Worm (Caenorhabditis elegans) whole organism, L4/young adult: ENCODE results near the gene C23H3.5.

ENCODE experiments used
- W03F9.2 ChIP-seq: fragments of 150-350 bp; optimal IDR thresholded peaks from 2 replicates; lab custom pipeline; 2014; ENCODE audit warnings: missing biosample characterization, missing genetic modification characterization
- dao-5 ChIP-seq: sonication (generic microtip); optimal IDR thresholded peaks from 2 replicates; lab custom pipeline; 2016; ENCODE audit warnings: missing genotype, missing genetic modification characterization, moderate library complexity, missing compliant biosample characterization
- him-1 ChIP-seq: sonication (generic microtip); optimal IDR thresholded peaks from 2 replicates; lab custom pipeline; 2016; ENCODE audit warnings: missing genotype, missing genetic modification reagents, missing genetic modification characterization, missing compliant biosample characterization

Gene C23H3.5

DNA sequence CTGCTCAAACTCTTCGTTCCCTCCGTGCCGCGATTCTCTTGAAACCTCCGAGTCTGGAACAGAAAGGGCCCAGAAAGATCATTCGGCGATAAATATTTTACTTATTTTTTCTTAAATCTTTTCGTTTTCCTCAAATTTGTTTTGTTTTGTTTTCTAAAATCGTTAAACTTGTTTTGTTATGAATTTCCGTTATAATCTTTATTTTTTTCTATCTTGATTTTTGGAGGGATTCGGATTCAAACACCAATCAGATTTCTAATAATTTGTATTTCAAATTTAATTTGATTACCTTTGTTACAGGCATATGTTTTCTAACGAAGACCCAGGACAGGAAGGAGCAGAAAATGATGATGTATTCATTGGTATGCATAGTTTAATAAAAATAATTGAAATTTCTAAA is at the start of gene C23H3.5:
Gene C23H3.5 (plus strand): TSS at position 301 of the 400 bp plus-strand sequence.
- TF ChIP-seq him-1 (tag; lab: Kevin White, UChicago): no peak
- no peak for TF ChIP-seq W03F9.2 (tag; lab: Kevin White, UChicago)
- TF ChIP-seq dao-5 (tag; lab: Kevin White, UChicago): no peak

DNA sequence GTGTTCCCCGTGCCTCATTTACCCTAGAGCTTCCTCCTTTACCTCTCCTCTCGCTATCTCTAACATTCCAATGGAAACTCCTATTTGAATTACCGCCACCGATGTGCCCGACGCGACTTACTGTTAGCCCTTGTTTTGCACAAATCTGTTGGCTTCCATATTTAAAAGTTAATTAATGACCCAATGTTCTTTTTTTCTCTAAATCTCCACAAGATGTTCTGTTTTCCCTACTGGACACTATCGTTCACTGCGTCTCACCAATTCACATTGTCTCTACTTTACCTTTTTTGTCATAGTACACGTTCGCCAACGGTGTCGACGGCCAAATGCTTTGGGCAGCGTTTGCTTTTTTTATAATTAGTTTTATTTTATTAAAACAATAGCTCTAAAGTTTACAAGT is 46.8 kb upstream of the C23H3.5 start:
- TF ChIP-seq dao-5 (tag; lab: Kevin White, UChicago) (no peak), W03F9.2 (tag; lab: Kevin White, UChicago) (no peak), him-1 (tag; lab: Kevin White, UChicago) (no peak)

DNA sequence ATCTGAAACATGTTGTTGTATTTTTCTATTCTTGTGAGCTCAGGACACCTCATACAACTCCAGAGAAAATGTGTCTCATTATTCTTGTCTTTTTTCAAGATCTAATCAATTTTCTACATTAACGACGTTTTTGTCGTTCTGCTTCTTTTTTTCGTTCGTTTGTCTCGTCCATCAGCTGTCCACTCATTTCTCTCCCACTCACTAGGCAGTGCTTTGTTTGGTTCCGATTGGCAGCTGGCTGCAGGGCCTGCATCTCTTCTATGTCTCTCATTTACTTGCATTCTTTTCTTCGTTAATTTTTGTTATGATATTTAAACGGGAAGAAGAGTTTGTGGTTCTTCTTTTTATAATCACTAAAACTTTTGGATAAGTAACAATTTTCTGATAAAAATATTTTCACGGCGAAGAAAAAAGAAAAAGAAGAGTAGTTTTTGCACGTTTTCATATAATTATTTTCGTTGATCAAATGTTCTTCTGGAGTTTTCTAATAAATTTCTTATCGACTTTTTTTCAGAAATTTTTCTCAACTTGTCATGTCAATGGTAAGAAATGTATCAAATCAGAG is 46.0 kb upstream of the C23H3.5 start, which contains the start of gene 2L52.1:
Gene 2L52.1 (plus strand): TSS at position 515 of the 565 bp plus-strand sequence.
- TF ChIP-seq dao-5 (tag; lab: Kevin White, UChicago) (no peak), W03F9.2 (tag; lab: Kevin White, UChicago) (no peak), him-1 (tag; lab: Kevin White, UChicago) (no peak)

DNA sequence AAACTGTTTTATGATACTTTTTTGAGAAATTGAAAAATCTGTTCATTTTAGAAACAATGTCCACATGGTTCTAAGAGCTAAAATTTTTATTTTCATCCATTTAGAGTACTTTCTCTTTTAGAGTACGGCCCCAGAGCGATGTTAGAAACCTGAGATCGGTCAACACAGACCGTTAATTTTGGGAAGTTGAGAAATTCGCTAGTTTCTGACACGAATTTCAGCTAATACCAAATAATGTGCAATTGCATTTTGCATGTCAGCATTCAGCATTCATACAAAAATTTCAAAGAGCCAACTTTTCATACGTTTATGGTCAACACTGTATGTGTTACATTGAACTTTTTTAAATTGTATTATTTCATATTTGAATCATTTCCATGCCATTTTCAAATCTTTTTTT is 42.6 kb upstream of the C23H3.5 start:
- TF ChIP-seq him-1 (tag; lab: Kevin White, UChicago) (no peak), dao-5 (tag; lab: Kevin White, UChicago) (no peak), W03F9.2 (tag; lab: Kevin White, UChicago) (no peak)

DNA sequence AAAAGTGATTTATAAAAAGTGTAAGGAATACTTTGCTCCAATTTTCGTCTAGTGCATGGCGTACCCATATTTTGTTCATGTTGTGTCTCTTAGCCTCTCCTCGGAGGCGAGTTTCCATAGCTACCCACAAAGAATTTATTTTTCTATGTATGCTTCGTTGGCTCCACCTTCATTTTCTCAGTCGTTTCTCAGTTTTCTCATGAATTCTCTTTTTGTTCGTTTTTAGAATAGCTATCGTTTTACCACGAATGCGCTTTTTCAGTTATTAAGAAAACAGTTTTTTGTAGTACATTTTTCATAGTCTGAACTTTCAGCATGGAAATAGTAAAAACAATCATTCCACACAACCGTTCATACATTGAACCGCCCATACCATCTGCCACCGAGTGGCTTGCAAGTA is 41.0 kb upstream of the C23H3.5 start, which contains the start of gene osta-1:
Gene osta-1 (plus strand): TSS at position 309 of the 400 bp plus-strand sequence.
- no peak for TF ChIP-seq him-1 (tag; lab: Kevin White, UChicago)
- TF ChIP-seq W03F9.2 (tag; lab: Kevin White, UChicago): no peak
- TF ChIP-seq dao-5 (tag; lab: Kevin White, UChicago): no peak

DNA sequence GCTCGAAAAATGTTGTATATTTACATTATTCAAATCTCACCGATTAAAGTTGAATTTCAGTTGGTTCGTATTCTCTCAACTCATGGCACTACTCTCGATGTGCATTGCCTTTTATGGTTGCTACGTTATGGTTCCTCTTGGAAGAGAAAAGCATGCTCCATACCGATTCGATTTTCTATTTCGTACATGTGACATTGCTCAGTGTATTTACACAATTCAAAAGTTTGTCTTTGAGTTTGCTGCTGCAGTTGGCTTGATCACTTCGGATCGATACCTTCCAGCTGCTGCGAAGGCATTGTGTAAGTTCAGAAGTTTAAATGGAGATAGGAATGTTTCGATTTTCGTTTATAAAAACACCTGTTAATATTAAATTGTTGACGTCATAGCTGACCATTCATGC is 39.2 kb upstream of the C23H3.5 start:
- TF ChIP-seq him-1 (tag; lab: Kevin White, UChicago) (no peak), dao-5 (tag; lab: Kevin White, UChicago) (no peak), W03F9.2 (tag; lab: Kevin White, UChicago) (no peak)

DNA sequence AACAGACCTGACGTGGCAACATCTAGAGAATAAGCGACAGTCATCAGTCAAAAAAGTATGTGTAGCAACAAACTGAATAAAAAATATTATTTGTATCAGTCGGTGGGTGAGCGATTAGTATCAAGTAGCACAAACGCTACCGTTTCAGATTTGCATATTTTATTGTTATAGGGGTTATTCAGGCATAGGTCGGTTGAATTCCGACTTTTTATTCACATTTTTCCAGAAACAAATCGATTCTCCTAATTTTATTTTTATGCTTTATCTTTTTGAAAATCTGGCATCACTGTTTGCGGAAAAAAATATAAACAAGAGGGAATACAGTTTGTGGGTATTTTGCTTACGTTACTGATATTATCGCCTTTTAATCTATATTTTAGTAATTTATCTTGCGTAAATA is 35.6 kb upstream of the C23H3.5 start, which contains the start of gene best-4:
Gene best-4 (minus strand): TSS at position 101 of the 400 bp plus-strand sequence.
- no peak for TF ChIP-seq him-1 (tag; lab: Kevin White, UChicago)
- TF ChIP-seq W03F9.2 (tag; lab: Kevin White, UChicago): no peak
- TF ChIP-seq dao-5 (tag; lab: Kevin White, UChicago): no peak

DNA sequence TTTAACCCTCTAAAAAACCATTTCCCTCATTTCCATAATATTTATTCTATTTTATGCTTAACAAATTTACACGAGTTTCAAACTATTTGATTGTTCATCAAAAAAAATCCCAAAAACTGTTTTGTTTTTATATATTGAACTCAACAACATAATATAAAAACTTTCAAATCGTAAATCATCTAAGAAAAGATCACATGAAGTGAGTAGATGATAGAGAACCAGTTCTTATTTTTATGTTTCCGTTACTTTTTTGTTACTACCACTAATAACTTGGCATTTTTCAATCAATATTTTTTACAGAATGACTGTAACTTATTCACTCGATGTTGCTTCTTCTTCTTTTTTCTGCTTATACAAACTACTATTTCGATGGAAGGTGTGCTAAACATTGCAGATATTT is 34.7 kb upstream of the C23H3.5 start, which contains the start of gene best-3:
Gene best-3 (plus strand): TSS at position 301 of the 400 bp plus-strand sequence.
- TF ChIP-seq him-1 (tag; lab: Kevin White, UChicago) (no peak), dao-5 (tag; lab: Kevin White, UChicago) (no peak), W03F9.2 (tag; lab: Kevin White, UChicago) (no peak)

DNA sequence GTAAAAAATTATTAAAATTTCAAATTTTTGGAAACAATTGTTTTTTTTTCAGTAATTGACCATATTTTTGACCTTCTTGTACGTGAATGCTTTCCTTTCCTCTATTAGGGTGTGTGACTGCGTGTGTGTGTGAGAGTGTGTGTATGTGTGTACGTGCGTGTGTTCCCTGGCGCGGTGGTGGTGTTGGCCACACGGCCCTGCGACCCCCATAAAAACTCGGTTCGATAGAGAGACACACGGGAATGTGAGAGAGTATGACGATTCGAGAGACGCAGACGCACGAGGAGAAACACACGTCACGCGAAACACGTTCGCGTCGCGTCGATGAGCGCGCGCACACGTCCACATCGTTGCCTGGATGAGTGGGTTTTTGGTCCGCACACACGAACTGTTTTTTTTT is 28.6 kb upstream of the C23H3.5 start:
- TF ChIP-seq W03F9.2 (tag; lab: Kevin White, UChicago) (peak; percentile 53), dao-5 (tag; lab: Kevin White, UChicago) (no peak)

DNA sequence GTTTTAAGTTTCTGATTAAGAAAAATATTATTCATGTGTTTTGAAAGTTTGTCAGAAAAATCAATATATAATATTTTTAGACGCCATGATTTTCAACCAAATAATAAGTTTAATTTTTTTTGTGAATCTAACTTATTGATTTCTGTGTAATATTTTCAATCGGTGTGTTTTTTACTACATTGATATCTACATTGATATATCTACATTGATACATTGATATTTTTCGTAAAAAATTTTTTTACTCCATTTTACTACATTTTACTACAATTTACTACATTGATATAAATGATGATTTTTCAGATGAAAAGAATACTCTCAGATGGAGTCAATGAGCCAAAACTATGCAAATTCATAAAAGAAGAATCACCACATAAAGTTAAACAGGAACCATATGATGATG is 28.1 kb upstream of the C23H3.5 start, which contains the start of gene gmeb-1:
Gene gmeb-1 (plus strand): TSS at position 301 of the 400 bp plus-strand sequence.
- TF ChIP-seq him-1 (tag; lab: Kevin White, UChicago): no peak
- no peak for TF ChIP-seq dao-5 (tag; lab: Kevin White, UChicago)
- no peak for TF ChIP-seq W03F9.2 (tag; lab: Kevin White, UChicago)

DNA sequence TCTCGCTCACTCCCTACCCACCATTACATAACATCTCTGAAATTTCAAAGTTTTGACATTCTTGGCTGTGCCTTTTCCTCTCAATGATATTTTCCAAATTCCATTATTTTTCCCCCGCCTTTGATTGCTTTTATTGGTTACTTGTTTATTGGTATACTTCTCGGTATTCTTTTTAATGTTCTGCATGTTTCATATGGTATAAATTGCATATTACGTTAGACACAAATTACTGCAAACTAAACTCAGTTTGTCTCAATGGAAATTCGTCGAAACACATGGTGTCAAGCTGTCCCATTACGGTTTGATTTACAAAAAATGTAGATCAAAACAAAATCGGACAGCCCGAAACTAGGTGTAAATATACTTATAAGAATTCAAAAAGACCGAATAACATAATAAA is 25.4 kb upstream of the C23H3.5 start:
- TF ChIP-seq dao-5 (tag; lab: Kevin White, UChicago) (no peak), W03F9.2 (tag; lab: Kevin White, UChicago) (no peak), him-1 (tag; lab: Kevin White, UChicago) (no peak)

DNA sequence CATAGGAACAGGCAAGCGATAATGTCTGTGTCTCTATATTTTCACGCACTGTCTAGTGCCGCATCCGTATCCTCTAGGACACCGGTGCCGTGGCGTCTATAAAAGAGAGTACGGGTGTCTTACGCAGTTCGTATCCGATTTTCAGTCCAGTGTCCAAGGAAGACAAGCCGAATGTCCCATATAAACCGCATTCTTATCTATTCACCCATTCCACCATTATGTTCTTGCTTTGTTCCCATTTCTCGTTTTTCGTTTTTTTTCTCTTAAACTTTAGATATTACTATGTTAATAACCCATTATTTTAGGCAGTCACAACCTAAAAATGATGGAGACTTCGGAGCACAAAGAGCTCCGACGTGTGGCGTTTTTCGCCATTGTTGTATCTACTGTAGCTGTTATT is 24.4 kb upstream of the C23H3.5 start, which contains the start of gene sqt-2:
Gene sqt-2 (plus strand): TSS at position 301 of the 400 bp plus-strand sequence.
- TF ChIP-seq dao-5 (tag; lab: Kevin White, UChicago): no peak
- TF ChIP-seq him-1 (tag; lab: Kevin White, UChicago): no peak
- no peak for TF ChIP-seq W03F9.2 (tag; lab: Kevin White, UChicago)

DNA sequence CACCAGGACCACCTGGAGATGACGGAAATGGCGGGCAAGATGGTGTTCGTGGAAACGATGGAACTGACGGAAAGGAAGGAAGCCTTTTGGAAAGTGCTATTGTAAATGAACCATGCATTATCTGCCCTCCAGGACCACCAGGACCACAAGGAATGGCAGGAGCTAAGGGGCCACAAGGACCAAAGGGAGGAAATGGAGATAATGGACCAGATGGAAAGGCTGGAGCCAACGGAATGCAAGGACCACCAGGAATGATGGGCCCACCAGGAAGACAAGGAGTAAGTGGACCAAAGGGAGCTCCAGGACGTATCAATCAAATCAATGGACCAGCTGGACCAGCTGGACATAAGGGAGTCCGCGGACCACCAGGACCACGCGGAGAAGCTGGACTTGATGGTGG is 23.6 kb upstream of the C23H3.5 start:
- TF ChIP-seq dao-5 (tag; lab: Kevin White, UChicago): no peak
- no peak for TF ChIP-seq W03F9.2 (tag; lab: Kevin White, UChicago)
- TF ChIP-seq him-1 (tag; lab: Kevin White, UChicago): no peak

DNA sequence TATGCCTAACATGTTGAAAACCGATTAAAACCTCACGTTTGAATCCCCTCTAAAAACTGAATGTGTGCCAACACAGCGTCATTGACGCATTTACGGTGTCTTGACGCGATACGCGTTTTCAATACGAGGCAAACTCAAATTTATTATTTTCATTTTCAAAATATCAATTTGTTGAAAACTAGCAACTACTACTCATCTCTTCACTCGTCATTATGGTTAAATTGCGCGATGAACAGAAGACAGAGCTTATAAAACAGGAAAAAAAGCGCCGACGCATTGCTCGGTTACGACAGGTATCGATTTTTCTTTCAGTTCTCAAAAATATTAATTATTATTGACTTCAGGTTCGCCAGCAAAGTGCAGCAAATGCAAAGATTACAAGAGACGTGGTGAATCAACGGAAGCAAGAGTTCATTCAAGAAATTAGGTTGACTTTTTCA is 22.8 kb upstream of the C23H3.5 start, which contains the start of gene enee-1:
Gene enee-1 (plus strand): TSS at position 108 of the 440 bp plus-strand sequence.
- TF ChIP-seq dao-5 (tag; lab: Kevin White, UChicago) (no peak), W03F9.2 (tag; lab: Kevin White, UChicago) (peak; percentile 73)
